Worm (Caenorhabditis elegans) whole organism, L4/young adult: ENCODE measurements around the gene Y57G11A.4.

Experiments used
- W03F9.2 ChIP-seq: fragments of 150-350 bp; optimal IDR thresholded peaks from 2 replicates; lab custom pipeline; 2014; ENCODE audit warnings: missing biosample characterization, missing genetic modification characterization
- him-1 ChIP-seq: sonication (generic microtip); optimal IDR thresholded peaks from 2 replicates; lab custom pipeline; 2016; ENCODE audit warnings: missing genotype, missing genetic modification reagents, missing genetic modification characterization, missing compliant biosample characterization

ce11 chrIV:14528718-14529117, 46.6 kb downstream of the Y57G11A.4 start, which contains the start of gene T27E7.3:
- TF ChIP-seq him-1 (tag; lab: Kevin White, UChicago) (no peak), W03F9.2 (tag; lab: Kevin White, UChicago) (no peak)
